Fruit fly (Drosophila melanogaster) whole organism, prepupa: ENCODE measurements around the gene snu.

Experiments used
- Blimp-1 ChIP-seq: fragments of 200-800 bp; sonication (Bioruptor generic); optimal IDR thresholded peaks from 3 replicates; lab custom pipeline; 2017; ENCODE audit warnings: missing biosample characterization, missing genetic modification characterization, mild to moderate bottlenecking, moderate library complexity, missing genetic modification reagents
- topi ChIP-seq: fragments of 200-800 bp; sonication (Bioruptor generic); optimal IDR thresholded peaks from 3 replicates; lab custom pipeline; 2016; ENCODE audit warnings: missing biosample characterization, missing genetic modification characterization

- TF ChIP-seq Blimp-1 (no peak), topi (GFP tag; lab: Kevin White, UChicago) (no peak)
Observed at dm6 chr3R:28628696-28629095, 46.1 kb upstream of the snu start.
